Fruit fly (Drosophila melanogaster): ENCODE results near the gene PlexB.

Gene PlexB

DNA sequence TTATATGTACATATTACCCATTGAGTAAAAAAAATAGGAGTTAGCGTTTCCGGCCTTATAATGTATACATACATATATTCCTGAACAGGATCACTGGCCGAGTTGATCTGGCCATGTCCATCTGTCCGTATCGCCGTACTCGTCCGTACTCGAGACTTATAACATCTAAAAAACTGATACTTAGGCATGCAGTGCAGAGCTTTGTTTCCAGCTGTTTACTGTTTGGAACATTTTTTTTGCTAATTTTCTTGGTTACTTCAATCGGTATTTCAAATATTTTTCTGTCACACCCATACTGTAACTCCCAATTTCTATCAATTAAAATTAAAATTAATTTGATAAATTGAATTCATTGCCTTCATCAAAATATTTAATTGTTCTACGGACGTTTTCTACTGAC is 19.0 kb upstream of the PlexB start:
- no peak for TF ChIP-seq Dll (optimal IDR thresholded peaks at IDR 0.05)
- TF ChIP-seq usp (GFP tag; optimal IDR thresholded peaks at IDR 0.05) = no peak
- TF ChIP-seq EcR (GFP tag; optimal IDR thresholded peaks at IDR 0.05) = no peak
- TF ChIP-seq pan (optimal IDR thresholded peaks at IDR 0.05) = no peak
- TF ChIP-seq psq (optimal IDR thresholded peaks at IDR 0.05) = no peak
- TF ChIP-seq CG8478 (optimal IDR thresholded peaks at IDR 0.05) = no peak

DNA sequence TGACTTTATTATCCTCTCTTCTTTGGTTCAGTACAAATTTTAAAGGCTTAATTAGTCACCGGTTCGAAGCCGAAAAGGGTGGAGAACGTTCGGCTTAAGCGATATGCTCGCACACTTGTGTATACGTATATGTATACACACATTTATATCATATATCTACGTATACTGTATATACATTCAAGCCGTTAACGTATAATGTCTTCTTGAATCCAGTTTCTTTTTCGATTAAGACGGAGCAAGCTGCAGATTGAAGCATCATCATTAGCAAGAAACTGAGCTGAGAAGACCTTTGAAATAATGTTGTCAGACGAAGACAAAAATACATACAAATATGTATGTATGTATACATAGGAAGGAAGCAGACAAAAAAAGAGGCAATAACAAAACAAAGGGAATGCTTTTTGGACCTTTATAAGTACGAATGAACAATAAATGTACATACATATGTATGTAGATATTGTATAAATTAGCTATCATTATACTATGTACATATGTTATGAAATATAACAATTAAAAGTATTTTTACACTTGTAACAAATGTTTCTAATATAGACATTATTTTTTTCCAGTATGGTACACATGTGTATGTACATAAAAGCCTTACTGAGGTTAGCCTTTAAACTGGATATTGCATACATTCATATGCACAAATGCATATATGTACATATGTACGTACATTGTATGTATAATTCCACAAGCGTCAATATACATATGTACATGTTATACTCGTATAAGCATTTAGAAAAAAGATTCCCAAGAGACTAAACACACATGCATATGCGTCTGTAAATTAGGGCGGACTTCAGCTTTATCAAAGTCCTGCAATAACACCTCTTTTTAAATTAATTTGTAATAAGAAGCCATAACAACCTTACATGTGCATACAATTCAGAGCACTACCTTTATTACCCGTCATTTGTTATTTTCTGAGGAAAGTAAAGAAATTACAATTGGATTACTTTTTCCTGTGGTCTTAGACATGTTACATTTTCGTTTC is 16.7 kb upstream of the PlexB start:
- TF ChIP-seq Dll (optimal IDR thresholded peaks at IDR 0.05) = no peak
- TF ChIP-seq usp (GFP tag; optimal IDR thresholded peaks at IDR 0.05) = no peak
- TF ChIP-seq EcR (GFP tag; optimal IDR thresholded peaks at IDR 0.05) = no peak
- TF ChIP-seq CG8478 (optimal IDR thresholded peaks at IDR 0.05) = no peak
- no peak for TF ChIP-seq pan (optimal IDR thresholded peaks at IDR 0.05)
- TF ChIP-seq psq (optimal IDR thresholded peaks at IDR 0.05) = no peak

DNA sequence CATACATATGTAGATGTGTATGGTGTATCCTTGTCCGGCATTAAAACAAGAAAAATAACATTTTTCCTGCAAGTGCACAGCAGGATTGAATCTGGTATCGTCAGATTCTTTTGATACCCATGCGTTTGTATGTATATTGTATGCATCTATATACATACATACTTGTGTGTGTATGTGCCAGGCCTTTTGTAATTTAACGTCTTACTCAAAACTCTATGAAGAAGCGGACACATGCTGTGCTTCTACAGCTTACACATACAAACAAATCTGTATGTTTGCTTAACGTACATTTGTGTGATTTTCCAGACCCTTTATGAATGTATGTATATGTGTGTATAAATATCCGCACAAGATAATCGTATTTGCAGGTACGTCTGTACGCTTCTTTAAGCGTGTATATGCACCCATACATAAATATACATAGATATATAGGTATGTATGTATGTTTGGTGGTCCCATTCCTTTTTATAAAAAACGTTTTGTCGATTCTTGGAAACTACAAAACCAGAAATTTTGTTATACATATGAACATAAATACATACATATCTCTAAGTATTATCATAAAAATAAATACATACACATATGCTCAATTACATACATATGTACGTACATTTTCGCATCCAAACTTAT is 15.4 kb upstream of the PlexB start:
- TF ChIP-seq Dll (optimal IDR thresholded peaks at IDR 0.05) (no peak), usp (GFP tag; optimal IDR thresholded peaks at IDR 0.05) (no peak), EcR (GFP tag; optimal IDR thresholded peaks at IDR 0.05) (no peak), psq (optimal IDR thresholded peaks at IDR 0.05) (no peak), CG8478 (optimal IDR thresholded peaks at IDR 0.05) (no peak), pan (optimal IDR thresholded peaks at IDR 0.05) (no peak)

DNA sequence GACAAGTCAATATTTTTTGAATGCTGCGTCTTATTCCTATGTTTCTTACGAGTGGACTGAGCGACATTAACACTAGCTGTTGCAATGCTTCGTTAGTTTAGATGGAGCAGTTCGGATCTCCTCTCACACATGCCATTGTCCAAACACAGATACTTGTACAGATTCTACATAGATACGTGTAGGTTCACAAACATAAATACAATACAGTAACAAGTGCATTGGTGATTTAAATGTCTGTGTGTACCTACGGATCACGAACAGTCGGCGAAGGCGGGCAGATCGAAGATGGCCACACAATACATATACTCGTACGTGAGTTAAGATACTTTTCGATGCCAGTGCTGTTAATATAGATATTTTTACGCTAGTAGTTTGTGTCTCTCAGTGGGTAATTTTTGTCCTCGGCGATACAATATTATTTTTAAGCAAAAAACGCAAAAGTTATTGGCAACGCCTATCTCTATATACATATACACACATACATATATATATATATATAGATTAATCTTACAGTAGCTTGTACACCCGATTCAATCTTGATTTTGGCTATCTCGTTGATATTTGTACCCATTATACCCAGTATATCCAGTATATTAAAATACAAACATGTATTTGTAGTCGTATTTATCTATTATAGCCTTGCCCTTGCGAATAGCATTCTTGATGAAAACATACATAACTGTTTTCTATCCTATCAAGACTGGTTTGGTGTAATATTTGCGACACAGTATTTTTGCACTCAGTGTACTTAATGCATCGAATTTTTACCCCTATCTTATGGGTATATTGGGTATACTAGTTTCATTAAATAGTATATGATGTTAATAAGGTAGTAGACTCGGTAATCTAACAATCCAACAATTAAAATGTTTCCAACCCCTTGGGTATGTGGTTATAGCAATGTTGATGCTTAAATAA is 12.9 kb upstream of the PlexB start, which contains the start of gene ci:
ci (minus strand) TSS at position 800 of the 918 bp plus-strand sequence.
- no peak for TF ChIP-seq EcR (GFP tag; optimal IDR thresholded peaks at IDR 0.05)
- no peak for TF ChIP-seq CG8478 (optimal IDR thresholded peaks at IDR 0.05)
- TF ChIP-seq usp (GFP tag; optimal IDR thresholded peaks at IDR 0.05) = no peak
- no peak for TF ChIP-seq psq (optimal IDR thresholded peaks at IDR 0.05)
- no peak for TF ChIP-seq Dll (optimal IDR thresholded peaks at IDR 0.05)
- TF ChIP-seq pan (optimal IDR thresholded peaks at IDR 0.05) = no peak

DNA sequence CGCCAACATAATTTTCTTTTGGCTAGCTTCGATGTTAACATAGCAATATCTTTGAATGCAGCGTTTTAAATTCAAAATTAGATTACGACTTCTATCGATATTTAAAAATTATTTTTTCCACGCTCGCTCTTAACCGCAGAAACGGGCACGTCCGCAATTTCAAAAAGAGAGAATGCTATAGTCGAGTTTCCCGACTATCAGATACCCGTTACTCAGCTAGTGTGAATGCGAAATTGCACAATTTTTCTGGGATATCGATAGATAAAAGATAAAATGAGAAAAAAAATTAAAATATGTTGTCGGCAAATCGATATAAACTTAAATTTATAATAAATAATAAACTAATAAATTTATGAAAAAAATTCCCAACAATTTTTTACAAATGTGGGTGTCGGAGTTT is 11.1 kb upstream of the PlexB start:
- TF ChIP-seq usp (GFP tag; optimal IDR thresholded peaks at IDR 0.05) = no peak
- TF ChIP-seq Dll (optimal IDR thresholded peaks at IDR 0.05) = no peak
- no peak for TF ChIP-seq psq (optimal IDR thresholded peaks at IDR 0.05)
- TF ChIP-seq EcR (GFP tag; optimal IDR thresholded peaks at IDR 0.05) = no peak
- no peak for TF ChIP-seq CG8478 (optimal IDR thresholded peaks at IDR 0.05)
- no peak for TF ChIP-seq pan (optimal IDR thresholded peaks at IDR 0.05)

DNA sequence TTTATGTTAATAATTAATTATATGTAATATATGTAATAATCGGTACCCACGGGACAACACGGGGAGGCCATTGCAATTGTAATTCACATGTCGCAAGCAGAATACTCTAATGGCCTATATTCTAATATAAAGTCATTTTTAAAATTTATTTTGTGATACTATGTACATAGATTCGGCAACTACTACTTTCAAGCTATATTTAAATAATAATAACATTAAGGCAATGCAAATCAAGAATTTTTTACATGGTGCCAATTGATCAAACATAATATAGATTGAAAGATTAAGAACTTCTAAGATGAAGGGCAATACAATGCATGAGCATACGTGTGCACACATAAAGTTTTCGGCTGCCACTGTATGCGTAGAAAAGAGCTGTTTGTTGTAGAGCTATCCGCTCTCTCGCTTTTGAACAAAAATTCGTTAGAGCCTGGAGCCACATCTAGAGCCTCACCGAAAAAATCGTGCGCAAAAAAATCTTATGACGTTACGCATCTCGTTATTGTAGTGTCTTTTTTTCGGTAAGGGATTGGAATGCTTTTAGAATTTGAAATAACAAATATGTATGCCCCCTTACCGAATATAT is 3.5 kb upstream of the PlexB start:
- TF ChIP-seq EcR (GFP tag; optimal IDR thresholded peaks at IDR 0.05) (no peak), pan (optimal IDR thresholded peaks at IDR 0.05) (no peak), Dll (optimal IDR thresholded peaks at IDR 0.05) (no peak), psq (optimal IDR thresholded peaks at IDR 0.05) (no peak), CG8478 (optimal IDR thresholded peaks at IDR 0.05) (no peak), usp (GFP tag; optimal IDR thresholded peaks at IDR 0.05) (no peak)

DNA sequence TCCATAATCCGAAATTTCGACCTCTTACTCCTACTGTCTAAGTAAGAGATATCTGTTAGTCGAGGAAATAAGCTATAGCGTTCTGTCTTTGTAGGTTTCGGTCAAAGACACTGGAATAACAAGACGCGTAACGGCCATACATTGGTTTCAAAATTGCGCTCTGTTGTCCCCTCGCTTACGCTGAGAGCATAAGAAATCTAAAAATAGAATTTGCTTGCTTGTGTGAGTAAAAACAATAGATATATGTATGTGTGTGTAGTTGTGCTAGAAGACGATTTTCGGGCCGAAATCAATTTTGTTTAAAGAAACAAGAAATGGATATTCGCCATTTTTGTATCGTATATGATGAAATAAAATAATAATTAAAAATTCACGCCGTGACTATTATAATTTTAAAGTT is 2.9 kb upstream of the PlexB start:
- TF ChIP-seq usp (GFP tag; optimal IDR thresholded peaks at IDR 0.05) = no peak
- TF ChIP-seq Dll (optimal IDR thresholded peaks at IDR 0.05) = no peak
- TF ChIP-seq EcR (GFP tag; optimal IDR thresholded peaks at IDR 0.05) = no peak
- no peak for TF ChIP-seq psq (optimal IDR thresholded peaks at IDR 0.05)
- no peak for TF ChIP-seq pan (optimal IDR thresholded peaks at IDR 0.05)
- no peak for TF ChIP-seq CG8478 (optimal IDR thresholded peaks at IDR 0.05)

DNA sequence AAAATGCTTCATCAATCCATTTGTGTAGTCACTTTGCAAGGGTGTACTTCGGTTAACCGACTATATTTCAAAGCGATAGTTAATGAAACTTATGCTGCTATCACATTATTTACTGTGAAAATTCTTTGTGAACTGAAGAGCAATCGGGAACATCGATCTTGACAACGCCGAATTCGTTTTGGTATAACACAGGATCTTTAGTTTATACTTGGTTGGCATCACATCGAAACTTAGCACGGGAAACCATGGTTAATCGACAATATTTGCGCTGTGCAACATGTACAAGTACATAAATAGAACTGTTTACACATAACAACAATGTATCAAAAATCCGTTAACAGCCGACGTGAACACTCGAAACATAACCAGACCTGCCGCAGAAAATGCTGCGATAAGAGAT is 1.2 kb upstream of the PlexB start:
- TF ChIP-seq usp (GFP tag; optimal IDR thresholded peaks at IDR 0.05) = no peak
- no peak for TF ChIP-seq Dll (optimal IDR thresholded peaks at IDR 0.05)
- no peak for TF ChIP-seq EcR (GFP tag; optimal IDR thresholded peaks at IDR 0.05)
- TF ChIP-seq CG8478 (optimal IDR thresholded peaks at IDR 0.05) = no peak
- no peak for TF ChIP-seq psq (optimal IDR thresholded peaks at IDR 0.05)
- TF ChIP-seq pan (optimal IDR thresholded peaks at IDR 0.05) = no peak

DNA sequence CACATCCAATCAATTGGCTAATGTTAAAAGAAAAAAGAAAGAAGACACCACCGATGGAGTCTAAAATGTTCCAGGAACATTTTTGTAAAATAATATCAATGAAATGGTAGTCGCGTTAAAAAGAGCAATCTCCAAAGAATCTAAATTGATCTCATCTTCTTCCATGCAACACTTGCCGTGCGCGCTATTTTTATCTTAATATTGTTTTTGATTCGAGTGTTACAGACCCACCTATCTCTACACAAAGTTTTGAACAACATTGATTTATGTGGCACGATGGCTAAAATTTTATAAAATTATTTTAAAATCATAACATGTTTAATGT is 320 bp upstream of the PlexB start:
- TF ChIP-seq usp (GFP tag; optimal IDR thresholded peaks at IDR 0.05) = no peak
- TF ChIP-seq psq (optimal IDR thresholded peaks at IDR 0.05) = no peak
- no peak for TF ChIP-seq EcR (GFP tag; optimal IDR thresholded peaks at IDR 0.05)
- TF ChIP-seq Dll (optimal IDR thresholded peaks at IDR 0.05) = no peak
- no peak for TF ChIP-seq pan (optimal IDR thresholded peaks at IDR 0.05)
- TF ChIP-seq CG8478 (optimal IDR thresholded peaks at IDR 0.05) = no peak

DNA sequence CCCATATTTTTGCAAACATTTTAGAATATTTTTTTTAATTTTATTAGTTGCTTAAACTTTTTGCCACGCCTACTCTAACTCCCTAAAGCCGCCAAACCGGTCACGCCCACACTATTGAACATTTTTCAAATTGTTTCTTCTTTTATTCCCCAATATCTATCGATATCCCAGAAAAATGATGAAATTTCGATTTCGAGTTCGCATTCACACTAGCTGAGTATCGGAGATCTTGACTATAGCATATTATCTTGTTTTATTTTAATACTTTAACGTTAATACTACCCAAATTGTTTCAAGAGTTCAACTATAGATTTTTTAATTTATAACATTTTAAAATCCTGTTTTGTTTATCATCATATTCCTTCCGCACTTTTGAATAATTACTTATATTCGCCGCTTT is 1.2 kb downstream of the PlexB start:
- TF ChIP-seq EcR (GFP tag; optimal IDR thresholded peaks at IDR 0.05) = no peak
- no peak for TF ChIP-seq CG8478 (optimal IDR thresholded peaks at IDR 0.05)
- TF ChIP-seq usp (GFP tag; optimal IDR thresholded peaks at IDR 0.05) = no peak

DNA sequence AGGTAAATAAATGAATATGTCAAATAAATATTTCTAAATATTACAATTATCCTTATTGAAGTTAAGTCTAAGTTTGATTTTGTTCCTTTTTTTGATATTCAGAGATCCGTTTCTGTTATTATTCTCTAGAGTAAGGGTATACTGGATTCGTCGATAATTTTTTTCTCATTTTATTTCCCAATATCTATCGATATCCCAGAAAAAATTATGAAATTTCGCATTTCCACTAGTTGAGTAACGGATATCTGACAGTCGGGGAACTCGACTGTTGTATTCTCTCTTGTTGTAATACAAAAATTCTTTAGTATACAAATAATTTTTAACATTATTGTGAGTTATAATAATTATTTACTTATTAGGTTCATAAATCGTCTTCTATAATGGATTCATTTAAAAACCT is 42.2 kb downstream of the PlexB start:
- TF ChIP-seq Dll (optimal IDR thresholded peaks at IDR 0.05) (no peak), CG8478 (optimal IDR thresholded peaks at IDR 0.05) (no peak), psq (optimal IDR thresholded peaks at IDR 0.05) (no peak), usp (GFP tag; optimal IDR thresholded peaks at IDR 0.05) (no peak), pan (optimal IDR thresholded peaks at IDR 0.05) (no peak), EcR (GFP tag; optimal IDR thresholded peaks at IDR 0.05) (no peak)

Measured in whole organism.